Worm (Caenorhabditis elegans): ENCODE measurements around the gene T14G10.8.

DNA sequence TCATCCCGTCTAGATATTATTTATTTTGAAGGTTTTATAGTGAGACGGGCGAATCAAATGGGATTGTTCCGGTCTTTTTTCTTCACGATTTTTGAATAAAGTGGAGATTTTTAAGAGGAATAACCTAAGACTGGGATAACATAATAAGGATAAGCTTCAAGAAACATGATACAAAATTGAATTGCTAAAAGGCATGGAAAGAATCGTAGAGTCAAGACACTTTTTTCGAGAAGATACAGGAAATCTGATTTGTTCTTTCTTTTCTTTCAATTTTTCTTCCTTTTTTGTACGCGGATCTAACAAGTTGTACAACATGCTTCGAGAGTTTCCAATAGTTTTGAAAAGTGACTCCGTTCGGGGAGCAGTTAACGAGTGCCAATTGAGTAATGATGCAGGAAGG, 44.7 kb upstream of the T14G10.8 start:
- TF ChIP-seq flt-1 (GFP tag; IDR thresholded peaks at IDR 0.05) (no peak), ama-1 (optimal IDR thresholded peaks at IDR 0.05) (no peak), tbx-37 (GFP tag; conservative IDR thresholded peaks at IDR 0.05) (no peak), F13C5.2 (tag; optimal IDR thresholded peaks at IDR 0.05) (no peak), hnd-1 (tag; optimal IDR thresholded peaks at IDR 0.05) (no peak), ceh-13 (GFP tag; optimal IDR thresholded peaks at IDR 0.05) (no peak), aly-1 (tag; optimal IDR thresholded peaks at IDR 0.05) (no peak), tbx-11 (GFP tag; IDR thresholded peaks at IDR 0.05) (no peak)
